Worm (Caenorhabditis elegans): Measurements from ENCODE around the gene spr-2.

Gene spr-2

DNA sequence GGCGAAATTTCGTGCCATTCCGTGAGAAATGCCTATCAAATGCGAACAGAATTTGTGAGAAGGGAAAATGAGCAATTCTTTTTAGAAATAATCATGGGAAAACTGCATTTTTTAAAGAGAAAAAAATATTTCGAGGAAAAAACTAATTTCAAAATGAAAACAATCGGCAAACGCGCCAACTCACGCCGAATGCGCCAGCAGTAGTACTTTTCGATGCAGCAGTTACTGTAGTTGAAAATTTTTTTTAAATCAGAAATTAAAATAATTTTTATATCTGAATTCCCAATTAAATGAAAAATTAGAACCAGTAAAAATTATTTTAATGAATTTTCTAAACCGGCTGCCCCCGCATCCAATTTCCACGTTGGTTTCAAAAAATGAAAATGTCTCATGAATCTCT, 32.1 kb downstream of the spr-2 start:
- no peak for TF ChIP-seq F13C5.2 (tag; optimal IDR thresholded peaks at IDR 0.05)
- no peak for TF ChIP-seq hmbx-1 (tag; optimal IDR thresholded peaks at IDR 0.05)
- no peak for TF ChIP-seq ceh-36 (tag; optimal IDR thresholded peaks at IDR 0.05)
- TF ChIP-seq hmg-4 (GFP tag; optimal IDR thresholded peaks at IDR 0.05) = no peak
- TF ChIP-seq sea-1 (GFP tag; conservative IDR thresholded peaks at IDR 0.05) = no peak
- TF ChIP-seq aly-1 (tag; optimal IDR thresholded peaks at IDR 0.05) = no peak
- no peak for TF ChIP-seq ama-1 (optimal IDR thresholded peaks at IDR 0.05)
- no peak for TF ChIP-seq pes-1 (GFP tag; IDR thresholded peaks at IDR 0.05)
- TF ChIP-seq tra-4 (tag; optimal IDR thresholded peaks at IDR 0.05) = no peak
- no peak for TF ChIP-seq tbx-37 (GFP tag; conservative IDR thresholded peaks at IDR 0.05)
- TF ChIP-seq ceh-13 (GFP tag; optimal IDR thresholded peaks at IDR 0.05) = no peak
- no peak for TF ChIP-seq hnd-1 (tag; optimal IDR thresholded peaks at IDR 0.05)
- no peak for TF ChIP-seq tbx-11 (GFP tag; IDR thresholded peaks at IDR 0.05)

ce11 chrIV:8924126-8924525, 32.9 kb downstream of the spr-2 start:
- TF ChIP-seq B0310.2 (tag; optimal IDR thresholded peaks at IDR 0.05) (no peak), scrt-1 (GFP tag; IDR thresholded peaks at IDR 0.05) (no peak), ceh-36 (tag; optimal IDR thresholded peaks at IDR 0.05) (no peak), hnd-1 (tag; optimal IDR thresholded peaks at IDR 0.05) (no peak), tra-4 (tag; optimal IDR thresholded peaks at IDR 0.05) (no peak), tbx-11 (GFP tag; IDR thresholded peaks at IDR 0.05) (no peak), F13C5.2 (tag; optimal IDR thresholded peaks at IDR 0.05) (no peak)

DNA sequence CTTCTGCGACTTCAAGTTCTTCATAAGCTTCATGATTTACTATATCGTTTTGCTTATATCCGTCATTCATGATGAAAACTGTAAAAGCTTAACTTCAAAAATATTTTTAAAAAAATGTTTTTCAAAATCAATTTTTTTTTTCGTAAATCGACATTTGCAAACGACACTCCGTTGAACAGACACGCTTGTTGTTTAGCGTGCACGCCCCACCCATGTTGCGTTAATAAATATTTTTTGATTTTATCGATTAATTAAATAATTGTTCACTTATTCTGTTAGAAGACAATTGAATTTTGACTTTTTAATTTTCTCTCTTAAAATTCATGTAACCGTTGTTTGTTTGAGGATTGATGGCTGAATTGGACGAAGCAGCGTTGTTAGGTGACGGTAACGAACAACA, 34.7 kb downstream of the spr-2 start, which contains the start of the genes D1046.2 and cfim-2:
Gene D1046.2 (minus strand): TSS at position 78 of the 400 bp plus-strand sequence.
Gene cfim-2 (plus strand): TSS at position 335 of the 400 bp plus-strand sequence.
- TF ChIP-seq ceh-36 (tag; optimal IDR thresholded peaks at IDR 0.05) (no peak), tbx-37 (GFP tag; conservative IDR thresholded peaks at IDR 0.05) (no peak), aly-1 (tag; optimal IDR thresholded peaks at IDR 0.05) (no peak), F13C5.2 (tag; optimal IDR thresholded peaks at IDR 0.05) (no peak), flt-1 (GFP tag; IDR thresholded peaks at IDR 0.05) (no peak), tbx-11 (GFP tag; IDR thresholded peaks at IDR 0.05) (no peak), sea-1 (GFP tag; conservative IDR thresholded peaks at IDR 0.05) (no peak), scrt-1 (GFP tag; IDR thresholded peaks at IDR 0.05) (no peak), B0310.2 (tag; optimal IDR thresholded peaks at IDR 0.05) (no peak), pes-1 (GFP tag; IDR thresholded peaks at IDR 0.05) (no peak), hmg-4 (GFP tag; optimal IDR thresholded peaks at IDR 0.05) (no peak), hmbx-1 (tag; optimal IDR thresholded peaks at IDR 0.05) (no peak)

ce11 chrIV:8926511-8926910, 35.2 kb downstream of the spr-2 start:
- TF ChIP-seq B0310.2 (tag; optimal IDR thresholded peaks at IDR 0.05) (no peak), ceh-13 (GFP tag; optimal IDR thresholded peaks at IDR 0.05) (no peak), pes-1 (GFP tag; IDR thresholded peaks at IDR 0.05) (no peak), tra-4 (tag; optimal IDR thresholded peaks at IDR 0.05) (no peak), flt-1 (GFP tag; IDR thresholded peaks at IDR 0.05) (no peak), ama-1 (optimal IDR thresholded peaks at IDR 0.05) (no peak), aly-1 (tag; optimal IDR thresholded peaks at IDR 0.05) (no peak), scrt-1 (GFP tag; IDR thresholded peaks at IDR 0.05) (no peak), hmg-4 (GFP tag; optimal IDR thresholded peaks at IDR 0.05) (no peak), ceh-36 (tag; optimal IDR thresholded peaks at IDR 0.05) (no peak), ets-7 (tag; optimal IDR thresholded peaks at IDR 0.05) (no peak), tbx-11 (GFP tag; IDR thresholded peaks at IDR 0.05) (no peak), F13C5.2 (tag; optimal IDR thresholded peaks at IDR 0.05) (no peak), tbx-37 (GFP tag; conservative IDR thresholded peaks at IDR 0.05) (no peak), hnd-1 (tag; optimal IDR thresholded peaks at IDR 0.05) (no peak), hmbx-1 (tag; optimal IDR thresholded peaks at IDR 0.05) (no peak), sea-1 (GFP tag; conservative IDR thresholded peaks at IDR 0.05) (no peak)

- TF ChIP-seq B0310.2 (tag; optimal IDR thresholded peaks at IDR 0.05) (peak; percentile 97), tra-4 (tag; optimal IDR thresholded peaks at IDR 0.05) (peak; percentile 97), aly-1 (tag; optimal IDR thresholded peaks at IDR 0.05) (peak; percentile 98), sea-1 (GFP tag; conservative IDR thresholded peaks at IDR 0.05) (peak; percentile 99), tbx-37 (GFP tag; conservative IDR thresholded peaks at IDR 0.05) (peak; percentile 93), hmg-4 (GFP tag; optimal IDR thresholded peaks at IDR 0.05) (peak; percentile 98), hnd-1 (tag; optimal IDR thresholded peaks at IDR 0.05) (peak; percentile 86), scrt-1 (GFP tag; IDR thresholded peaks at IDR 0.05) (peak; percentile 95), pes-1 (GFP tag; IDR thresholded peaks at IDR 0.05) (peak; percentile 97), flt-1 (GFP tag; IDR thresholded peaks at IDR 0.05) (peak; percentile 97), tbx-11 (GFP tag; IDR thresholded peaks at IDR 0.05) (peak; percentile 99), ceh-36 (tag; optimal IDR thresholded peaks at IDR 0.05) (peak; percentile 95), ceh-13 (GFP tag; optimal IDR thresholded peaks at IDR 0.05) (peak; percentile 92), ets-7 (tag; optimal IDR thresholded peaks at IDR 0.05) (peak; percentile 94), hmbx-1 (tag; optimal IDR thresholded peaks at IDR 0.05) (peak; percentile 91), ama-1 (optimal IDR thresholded peaks at IDR 0.05) (no peak), F13C5.2 (tag; optimal IDR thresholded peaks at IDR 0.05) (peak; percentile 96)
Measured at ce11 chrIV:8927093-8927492, 35.8 kb downstream of the spr-2 start.

- no peak for TF ChIP-seq aly-1 (tag; optimal IDR thresholded peaks at IDR 0.05)
- no peak for TF ChIP-seq tra-4 (tag; optimal IDR thresholded peaks at IDR 0.05)
- no peak for TF ChIP-seq tbx-37 (GFP tag; conservative IDR thresholded peaks at IDR 0.05)
- TF ChIP-seq ama-1 (optimal IDR thresholded peaks at IDR 0.05) = no peak
- no peak for TF ChIP-seq ets-7 (tag; optimal IDR thresholded peaks at IDR 0.05)
- TF ChIP-seq pes-1 (GFP tag; IDR thresholded peaks at IDR 0.05) = no peak
- TF ChIP-seq flt-1 (GFP tag; IDR thresholded peaks at IDR 0.05) = no peak
- TF ChIP-seq tbx-11 (GFP tag; IDR thresholded peaks at IDR 0.05) = no peak
- no peak for TF ChIP-seq F13C5.2 (tag; optimal IDR thresholded peaks at IDR 0.05)
- no peak for TF ChIP-seq ceh-13 (GFP tag; optimal IDR thresholded peaks at IDR 0.05)
- TF ChIP-seq hmg-4 (GFP tag; optimal IDR thresholded peaks at IDR 0.05) = no peak
- TF ChIP-seq B0310.2 (tag; optimal IDR thresholded peaks at IDR 0.05) = no peak
- TF ChIP-seq hmbx-1 (tag; optimal IDR thresholded peaks at IDR 0.05) = no peak
- no peak for TF ChIP-seq hnd-1 (tag; optimal IDR thresholded peaks at IDR 0.05)
- no peak for TF ChIP-seq ceh-36 (tag; optimal IDR thresholded peaks at IDR 0.05)
- TF ChIP-seq sea-1 (GFP tag; conservative IDR thresholded peaks at IDR 0.05) = no peak
- no peak for TF ChIP-seq scrt-1 (GFP tag; IDR thresholded peaks at IDR 0.05)
Measured at ce11 chrIV:8929942-8930492, 38.8 kb downstream of the spr-2 start, which contains the start of the genes D1046.18 and slc-25A26. TSS of gene D1046.18 (plus strand) at chrIV:8930242. TSS of gene slc-25A26 (plus strand) at chrIV:8930442.

- TF ChIP-seq F13C5.2 (tag; optimal IDR thresholded peaks at IDR 0.05) (no peak), ama-1 (optimal IDR thresholded peaks at IDR 0.05) (no peak)
Measured at ce11 chrIV:8933575-8933974, 42.3 kb downstream of the spr-2 start, which contains the start of gene D1046.4. TSS of gene D1046.4 (plus strand) at chrIV:8933875.

Measured in whole organism, early embryonic.